Fruit fly (Drosophila melanogaster) S2 (cell line): ENCODE results near the gene CG15317.

ENCODE experiments used
- CG8478 ChIP-seq: fragments of >200 bp; optimal IDR thresholded peaks from 2 replicates; lab custom pipeline; 2018
- CTCF ChIP-seq, 2 experiments: fragments of >200 bp; optimal IDR thresholded peaks; 2 replicates each; lab custom pipeline; 2018

- TF ChIP-seq CG8478 (lab: Kevin White, UChicago) (no peak), CTCF (optimal IDR thresholded peaks at IDR 0.05; lab: Kevin White, UChicago) (no peak)
Measured at dm6 chrX:9584104-9584947, 28.0 kb upstream of the CG15317 start.
